Worm (Caenorhabditis elegans) whole organism, L4 larva: ENCODE measurements around the gene Y51H4A.13.
A peak's percentile ranks its signal among the peaks of the same experiment; 100 is the strongest.
"Not testable (repeated sequence)": the region's sequence is repeated elsewhere in the genome, so short reads cannot be mapped to it uniquely, and the experiment has no call there.

Source experiments
- D1046.2 ChIP-seq: fragments of 200-800 bp; sonication (Bioruptor generic); IDR thresholded peaks from 2 replicates; pipeline ENCODE4 v1.3.6; 2022; ENCODE audit warnings: missing genetic modification characterization, missing compliant biosample characterization
- F49E8.2 ChIP-seq: sonication (generic microtip); optimal IDR thresholded peaks from 2 replicates; lab custom pipeline; 2016; ENCODE audit warnings: missing compliant biosample characterization, mild to moderate bottlenecking, missing genetic modification characterization, borderline replicate concordance
- Y105C5A.15 ChIP-seq: fragments of 200-800 bp; sonication (Bioruptor generic); IDR thresholded peaks from 2 replicates; pipeline ENCODE4 v1.3.6; 2022; ENCODE audit warnings: missing genetic modification characterization, missing compliant biosample characterization
- aha-1 ChIP-seq: fragments of 150-350 bp; peaks from one replicate; lab custom pipeline; 2014; ENCODE audit warnings: missing biosample characterization, missing genetic modification characterization
- attf-4 ChIP-seq: sonication (generic microtip); optimal IDR thresholded peaks from 3 replicates; lab custom pipeline; 2017; ENCODE audit warnings: missing biosample characterization, missing genetic modification characterization
- ceh-20 ChIP-seq: fragments of 200-800 bp; sonication (Bioruptor generic); IDR thresholded peaks from 2 replicates; pipeline ENCODE4 v1.3.6; 2022; ENCODE audit warnings: missing genetic modification reagents, missing genetic modification characterization, missing compliant biosample characterization
- ceh-28 ChIP-seq: fragments of 150-350 bp; optimal IDR thresholded peaks from 2 replicates; lab custom pipeline; 2014; ENCODE audit warnings: missing biosample characterization, missing genetic modification reagents, missing genetic modification characterization
- ceh-62 ChIP-seq: sonication (generic microtip); optimal IDR thresholded peaks from 2 replicates; lab custom pipeline; 2017; ENCODE audit warnings: missing biosample characterization, missing genetic modification characterization
- ceh-82 ChIP-seq: sonication (generic microtip); optimal IDR thresholded peaks from 2 replicates; lab custom pipeline; 2017; ENCODE audit warnings: missing biosample characterization, missing genetic modification characterization
- dmd-9 ChIP-seq: fragments of 200-800 bp; sonication (Bioruptor generic); IDR thresholded peaks from 2 replicates; pipeline ENCODE4 v1.3.6; 2022; ENCODE audit warnings: missing genetic modification reagents, missing genetic modification characterization, missing compliant biosample characterization
- dve-1 ChIP-seq: sonication (generic microtip); optimal IDR thresholded peaks from 2 replicates; lab custom pipeline; 2017; ENCODE audit warnings: antibody characterized with exemption, mild to moderate bottlenecking, missing genetic modification characterization, missing compliant biosample characterization; ENCODE audit not compliant: insufficient read depth
- egl-27 ChIP-seq: sonication (generic microtip); optimal IDR thresholded peaks from 3 replicates; lab custom pipeline; 2017; ENCODE audit warnings: missing biosample characterization, missing genetic modification reagents, missing genetic modification characterization
- egl-43 ChIP-seq: fragments of 200-800 bp; sonication (Bioruptor generic); IDR thresholded peaks from 2 replicates; pipeline ENCODE4 v1.3.6; 2022; ENCODE audit warnings: missing genetic modification reagents, missing genetic modification characterization, missing compliant biosample characterization
- nhr-10 ChIP-seq: fragments of 150-350 bp; optimal IDR thresholded peaks from 2 replicates; lab custom pipeline; 2014; ENCODE audit warnings: missing biosample characterization, missing genetic modification characterization
- nhr-237 ChIP-seq: sonication (generic microtip); optimal IDR thresholded peaks from 2 replicates; lab custom pipeline; 2017; ENCODE audit warnings: missing biosample characterization, missing genetic modification characterization
- pqm-1 ChIP-seq: sonication (generic microtip); optimal IDR thresholded peaks from 2 replicates; lab custom pipeline; 2017; ENCODE audit warnings: missing biosample characterization, missing genetic modification characterization
- set-16 ChIP-seq: fragments of 200-800 bp; sonication (Bioruptor generic); IDR thresholded peaks from 2 replicates; pipeline ENCODE4 v1.3.6; 2022; ENCODE audit warnings: missing genetic modification reagents, missing genetic modification characterization, missing compliant biosample characterization
- snpc-1.2 ChIP-seq: fragments of 200-800 bp; sonication (Bioruptor generic); IDR thresholded peaks from 2 replicates; pipeline ENCODE4 v1.3.6; 2022; ENCODE audit warnings: missing genetic modification reagents, missing genetic modification characterization, missing compliant biosample characterization
- unc-39 ChIP-seq: sonication (generic microtip); optimal IDR thresholded peaks from 2 replicates; lab custom pipeline; 2017; ENCODE audit warnings: missing biosample characterization, missing genetic modification characterization
- vab-7 ChIP-seq: fragments of 200-800 bp; sonication (Bioruptor generic); IDR thresholded peaks from 2 replicates; pipeline ENCODE4 v1.3.6; 2022; ENCODE audit warnings: missing genetic modification reagents, missing genetic modification characterization, missing compliant biosample characterization
- zfp-2 ChIP-seq: sonication (generic microtip); optimal IDR thresholded peaks from 2 replicates; lab custom pipeline; 2016; ENCODE audit warnings: mild to moderate bottlenecking, missing genetic modification characterization, missing compliant biosample characterization
- zip-11 ChIP-seq: fragments of 200-800 bp; sonication (Bioruptor generic); IDR thresholded peaks from 2 replicates; pipeline ENCODE4 v1.3.6; 2022; ENCODE audit warnings: missing genetic modification characterization, missing compliant biosample characterization

Y51H4A.13 gene

DNA sequence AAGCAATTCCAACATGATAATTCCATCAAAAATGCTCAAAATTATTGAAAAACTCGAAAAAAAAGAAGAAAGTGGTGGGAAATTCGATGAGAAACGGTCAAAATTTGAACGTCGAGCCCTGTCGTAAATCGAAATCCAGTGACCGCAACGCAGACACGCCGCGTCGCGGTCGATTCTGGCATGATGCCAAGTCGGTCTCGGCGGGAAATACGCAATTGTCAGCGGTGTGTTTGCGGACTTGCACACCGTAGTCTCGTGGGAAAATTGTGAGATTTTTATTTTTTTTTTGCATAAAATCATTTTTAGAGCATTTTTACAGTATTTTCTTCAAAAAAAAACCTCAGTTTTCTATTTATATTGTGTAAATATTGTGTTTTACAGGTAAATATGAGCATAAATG, 10.1 kb upstream of the Y51H4A.13 start, which contains the start of gene tsr-2 (continued):
- TF ChIP-seq nhr-237 (no peak), dve-1 (peak; percentile 97), D1046.2 (no peak)

DNA sequence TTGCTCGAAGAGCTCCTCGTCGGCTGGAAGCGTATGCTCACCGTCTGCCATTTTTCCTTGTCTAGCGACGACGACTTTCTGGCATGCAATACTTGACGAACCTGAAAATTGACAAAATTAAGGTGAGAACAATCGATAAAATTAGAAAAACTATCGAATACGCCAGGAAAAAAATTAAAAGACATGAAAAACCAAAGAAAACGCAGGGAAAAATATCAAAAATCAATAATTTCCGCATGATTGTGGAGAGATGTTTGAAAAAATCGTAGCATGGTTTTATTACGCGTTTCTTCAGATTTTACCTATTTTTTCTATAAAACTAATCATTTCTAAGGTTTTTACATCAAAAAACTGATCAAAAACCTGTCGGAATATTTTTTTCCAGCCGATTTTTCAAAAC, 9.6 kb upstream of the Y51H4A.13 start, which contains the start of gene set-26:
set-26 (minus strand) TSS at position 101 of the 400 bp plus-strand sequence.
- not testable (repeated sequence) for TF ChIP-seq zfp-2 (tag; lab: Kevin White, UChicago); F49E8.2; Y105C5A.15 (GFP tag; lab: Robert Waterston, UW)

DNA sequence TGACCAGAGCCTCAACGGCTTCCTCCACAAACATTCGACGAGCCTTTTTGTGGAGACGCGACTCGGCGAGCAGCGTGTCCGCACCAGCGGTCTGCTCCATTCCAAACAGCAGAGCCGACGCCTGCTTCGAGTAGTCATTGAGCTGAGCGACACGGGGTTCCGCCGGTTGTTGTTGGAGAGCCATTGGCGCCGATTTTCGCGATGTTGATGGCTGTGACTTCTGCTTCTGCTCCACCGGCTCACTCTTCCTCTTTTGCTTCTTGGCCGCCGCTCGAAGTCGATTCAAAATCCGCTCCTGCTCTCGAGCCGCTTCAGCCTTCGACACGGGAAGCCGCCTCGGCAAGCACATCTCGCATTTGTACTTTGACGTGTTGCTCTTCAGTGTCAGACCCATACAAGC, 4.8 kb upstream of the Y51H4A.13 start:
- TF ChIP-seq set-16 (GFP tag; lab: Robert Waterston, UW) (peak; percentile 88), egl-43 (GFP tag; lab: Robert Waterston, UW) (peak; percentile 22; the same call in 1 of the 2 replicates)

DNA sequence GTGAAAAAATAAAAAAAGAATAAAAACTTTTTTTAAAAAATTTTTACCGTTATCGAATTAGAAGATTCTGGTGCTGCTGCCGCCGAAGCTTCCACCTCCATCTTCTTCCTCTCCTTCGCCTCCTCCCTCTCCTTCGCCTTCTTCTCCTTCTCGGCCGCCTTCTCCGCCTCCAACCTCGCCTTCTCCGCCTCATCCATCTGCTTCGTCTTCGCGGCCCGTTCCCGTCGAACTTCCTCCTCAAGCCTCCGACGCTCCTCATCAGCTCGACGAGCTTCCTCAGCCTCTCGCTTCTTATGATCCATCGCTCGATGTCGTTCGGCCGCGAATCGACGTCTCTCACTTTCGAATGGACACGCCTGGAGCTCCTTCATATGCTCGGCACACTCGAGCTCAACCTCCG, 4.1 kb upstream of the Y51H4A.13 start:
- peak; percentile 96 for TF ChIP-seq set-16 (GFP tag; lab: Robert Waterston, UW)

DNA sequence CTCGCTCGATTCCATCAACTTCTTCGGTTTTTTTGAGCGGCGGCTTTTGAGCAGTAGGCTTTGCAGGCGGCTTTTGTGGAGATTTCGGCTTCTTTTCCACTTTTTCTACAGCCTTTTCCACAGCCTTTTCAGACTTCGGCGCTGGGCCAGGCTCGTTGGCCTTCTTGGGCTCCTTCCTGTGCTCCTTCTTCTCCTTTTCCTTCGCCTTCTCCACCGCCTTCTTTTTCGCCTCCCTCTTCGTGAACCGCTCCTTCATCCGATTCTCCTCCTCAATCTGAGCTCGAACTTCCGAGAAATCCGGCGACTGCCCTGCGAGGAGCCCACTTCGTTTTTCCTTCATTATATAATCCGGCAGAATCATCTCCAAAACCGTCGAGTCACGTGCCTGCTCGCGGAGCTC, 2.2 kb upstream of the Y51H4A.13 start:
- peak; percentile 87 for TF ChIP-seq set-16 (GFP tag; lab: Robert Waterston, UW)

DNA sequence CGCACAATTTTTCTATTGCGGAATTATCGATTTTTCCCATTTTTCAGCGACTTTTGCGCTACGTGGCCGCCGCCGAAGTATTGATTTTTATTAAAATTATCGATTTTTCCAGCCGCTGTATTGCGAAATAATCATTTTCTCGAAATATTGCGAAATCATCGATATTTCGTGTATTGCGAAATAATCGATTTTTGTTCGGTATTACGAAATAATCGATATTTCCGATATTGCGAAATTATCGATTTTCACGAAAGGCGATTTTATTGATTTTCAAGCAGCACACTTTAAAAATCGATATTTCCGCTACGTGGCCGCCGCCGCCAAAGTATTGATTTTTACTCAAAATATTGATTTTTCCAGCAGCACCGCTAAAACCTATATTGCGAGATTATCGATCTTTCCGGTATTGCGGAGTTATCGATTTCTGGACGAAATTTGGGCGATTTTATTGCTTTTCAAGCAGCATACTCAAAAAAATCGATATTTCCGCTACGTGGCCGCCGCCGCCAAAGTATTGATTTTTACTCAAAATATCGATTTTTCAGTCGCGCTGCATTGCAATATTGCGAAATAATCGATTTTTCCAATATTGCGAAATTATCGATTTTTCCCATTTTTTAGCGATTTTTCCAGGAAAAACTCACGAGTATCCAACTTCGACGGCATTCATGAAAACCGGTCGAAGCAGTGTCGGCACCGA, 531 bp downstream of the Y51H4A.13 start:
- no peak for TF ChIP-seq unc-39 (tag; lab: Kevin White, UChicago)
- TF ChIP-seq ceh-28 (tag; lab: Kevin White, UChicago) = peak; percentile 89
- TF ChIP-seq zip-11 (GFP tag; lab: Robert Waterston, UW) = no peak
- no peak for TF ChIP-seq attf-4 (tag; lab: Kevin White, UChicago)
- no peak for TF ChIP-seq ceh-62 (tag; lab: Kevin White, UChicago)
- no peak for TF ChIP-seq pqm-1
- TF ChIP-seq ceh-82 (tag; lab: Kevin White, UChicago) = no peak
- TF ChIP-seq ceh-20 (GFP tag; lab: Robert Waterston, UW) = no peak
- TF ChIP-seq aha-1 (tag; lab: Kevin White, UChicago) = peak; percentile 45

DNA sequence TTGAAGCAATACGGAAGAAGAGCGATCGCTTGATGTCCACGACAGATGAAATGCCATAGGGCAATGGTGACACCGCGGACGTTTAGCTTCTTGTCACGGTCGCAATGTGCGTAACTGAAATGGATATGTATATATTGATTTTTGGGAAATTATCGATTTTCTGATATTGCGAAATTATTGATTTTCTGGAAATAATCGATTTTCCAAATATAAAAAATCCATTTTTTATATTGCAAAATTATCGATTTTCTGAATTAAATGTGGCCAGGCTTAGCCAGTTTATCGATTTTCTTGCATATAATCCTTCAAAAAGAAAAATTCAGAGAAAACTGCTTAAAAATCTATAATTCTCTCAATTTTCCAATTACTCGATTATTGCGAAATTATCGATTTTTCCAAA, 1.2 kb downstream of the Y51H4A.13 start:
- TF ChIP-seq ceh-28 (tag; lab: Kevin White, UChicago) = peak; percentile 40
- TF ChIP-seq, all 104 proteins: peak for 1; not testable (repeated sequence) for 103

DNA sequence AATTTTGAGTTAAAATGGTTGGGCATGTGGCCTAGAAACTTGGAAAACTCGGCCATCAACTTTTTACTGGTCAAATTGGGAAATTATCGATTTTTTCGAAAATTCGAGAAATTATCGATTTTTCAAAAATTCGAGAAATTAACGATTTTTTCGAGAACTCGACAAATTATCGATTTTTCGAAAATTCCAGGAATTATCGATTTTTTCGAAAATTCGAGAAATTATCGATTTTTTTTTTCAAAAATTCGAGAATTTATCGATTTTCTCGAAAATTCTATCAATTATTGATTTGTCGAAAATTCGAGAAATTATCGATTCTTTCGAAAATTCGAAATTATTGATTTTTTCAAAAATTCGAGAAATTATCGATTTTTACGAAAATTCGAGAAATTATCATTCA, 2.4 kb downstream of the Y51H4A.13 start:
- TF ChIP-seq ceh-28 (tag; lab: Kevin White, UChicago) (peak; percentile 97), egl-27 (tag; lab: Kevin White, UChicago) (no peak)
- TF ChIP-seq, all 104 proteins: peak for 1

DNA sequence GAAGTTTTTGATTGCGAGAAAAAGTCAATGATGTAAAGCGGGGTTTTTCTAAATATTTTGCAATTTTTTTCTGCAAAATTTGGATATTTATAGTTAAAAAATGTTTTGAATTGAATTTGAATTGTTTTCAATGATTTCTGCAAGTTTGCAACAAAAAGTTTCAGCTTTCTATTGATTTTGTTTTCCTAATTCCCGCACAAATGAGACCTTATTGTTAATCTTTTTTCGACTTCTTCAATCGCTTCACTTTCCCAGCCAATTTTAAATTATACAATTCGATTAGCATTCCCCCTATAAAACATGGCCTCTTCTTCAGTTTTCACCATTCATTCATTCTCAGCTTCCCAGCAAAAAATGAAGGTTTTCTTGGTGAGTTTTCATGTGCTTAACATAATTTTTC, 15.6 kb downstream of the Y51H4A.13 start, which contains the start of gene fipr-27:
fipr-27 (plus strand) TSS at position 301 of the 400 bp plus-strand sequence.
- TF ChIP-seq ceh-28 (tag; lab: Kevin White, UChicago) (no peak), pqm-1 (no peak), D1046.2 (no peak), dmd-9 (GFP tag; lab: Robert Waterston, UW) (no peak), nhr-10 (tag; lab: Kevin White, UChicago) (no peak)

DNA sequence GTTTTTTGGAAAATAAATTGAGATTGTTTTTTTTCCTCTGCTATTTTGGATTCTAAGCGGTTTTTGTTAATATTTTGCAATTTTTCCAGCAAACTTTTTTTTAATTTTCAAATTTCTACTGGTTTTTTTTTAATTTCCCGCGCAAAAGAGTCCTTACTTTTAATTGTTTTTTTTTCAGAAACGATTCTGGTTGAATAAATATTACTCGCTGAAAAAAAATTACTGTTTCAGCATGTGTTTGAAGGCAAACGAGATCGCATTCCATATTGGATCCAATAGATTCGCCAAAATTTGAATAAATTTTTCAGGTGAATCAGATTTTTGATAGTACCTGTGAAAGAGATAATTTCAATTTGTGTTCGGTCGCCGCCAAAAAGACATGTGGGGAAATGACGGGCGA, 16.4 kb downstream of the Y51H4A.13 start:
- TF ChIP-seq vab-7 (GFP tag; lab: Robert Waterston, UW) (no peak), snpc-1.2 (GFP tag; lab: Robert Waterston, UW) (peak; percentile 54; the same call in 1 of the 2 replicates), aha-1 (tag; lab: Kevin White, UChicago) (peak; percentile 87)
